Fruit fly (Drosophila melanogaster): ENCODE data around the gene Srrm234.

- no peak for TF ChIP-seq fd85E (GFP tag; optimal IDR thresholded peaks at IDR 0.05)
- TF ChIP-seq CG32006 (GFP tag; optimal IDR thresholded peaks at IDR 0.05) = peak; percentile 43
- TF ChIP-seq Gug (GFP tag; IDR thresholded peaks at IDR 0.05) = no peak
- TF ChIP-seq CG8632 (GFP tag; optimal IDR thresholded peaks at IDR 0.05) = no peak
- TF ChIP-seq dsx (GFP tag; optimal IDR thresholded peaks at IDR 0.05; ENCODE audit: poor library complexity, severe bottlenecking) = no peak
- 0 out of 3 replicates have a peak, but pooled peaks have one; percentile 28 for TF ChIP-seq CG8119 (GFP tag; IDR thresholded peaks at IDR 0.05)
- TF ChIP-seq topi (GFP tag; optimal IDR thresholded peaks at IDR 0.05) = no peak
These were observed 35.6 kb downstream of the Srrm234 start, which contains the start of gene GC for dm6 chr3L:1629064-1629777.
